Worm (Caenorhabditis elegans): Measurements from ENCODE around the gene dpyd-1.

- TF ChIP-seq syd-9 (tag; optimal IDR thresholded peaks at IDR 0.05): peak; percentile 93
- no peak for TF ChIP-seq ceh-9 (tag; optimal IDR thresholded peaks at IDR 0.05)
- peak; percentile 93 for TF ChIP-seq ceh-22 (tag; optimal IDR thresholded peaks at IDR 0.05)
- no peak for TF ChIP-seq lim-6 (tag; optimal IDR thresholded peaks at IDR 0.05)
- TF ChIP-seq pqm-1 (tag; optimal IDR thresholded peaks at IDR 0.05): peak; percentile 89
- peak; percentile 93 for TF ChIP-seq fkh-10 (GFP tag; optimal IDR thresholded peaks at IDR 0.05)
- peak; percentile 94 for TF ChIP-seq tbx-2 (tag; optimal IDR thresholded peaks at IDR 0.05)
- TF ChIP-seq hlh-15 (tag; optimal IDR thresholded peaks at IDR 0.05): peak; percentile 39
- TF ChIP-seq dve-1 (tag; optimal IDR thresholded peaks at IDR 0.05): peak; percentile 97
Measured at ce11 chrX:5429335-5429734, 38.3 kb upstream of the dpyd-1 start.
